Worm (Caenorhabditis elegans) whole organism, L2 larva: ENCODE data around the gene F30H5.3.

ENCODE experiments used
- C34F6.9 ChIP-seq: fragments of 150-350 bp; optimal IDR thresholded peaks from 2 replicates; lab custom pipeline; 2014; ENCODE audit warnings: missing biosample characterization, missing genetic modification characterization
- aly-2 ChIP-seq: fragments of 150-350 bp; optimal IDR thresholded peaks from 2 replicates; lab custom pipeline; 2014; ENCODE audit warnings: missing biosample characterization, missing genetic modification characterization
- ceh-82 ChIP-seq: fragments of 150-350 bp; optimal IDR thresholded peaks from 2 replicates; lab custom pipeline; 2014; ENCODE audit warnings: missing biosample characterization, missing genetic modification characterization
- dmd-4 ChIP-seq: sonication (generic microtip); optimal IDR thresholded peaks from 2 replicates; lab custom pipeline; 2017; ENCODE audit warnings: missing biosample characterization, missing genetic modification characterization
- elt-3 ChIP-seq: sonication (generic microtip); optimal IDR thresholded peaks from 2 replicates; lab custom pipeline; 2017; ENCODE audit warnings: missing biosample characterization, missing genetic modification characterization
- fos-1 ChIP-seq: fragments of 150-350 bp; optimal IDR thresholded peaks from 2 replicates; lab custom pipeline; 2014; ENCODE audit warnings: missing biosample characterization, missing genetic modification characterization
- lin-11 ChIP-seq: fragments of 150-350 bp; sonication (generic microtip); optimal IDR thresholded peaks from 2 replicates; lab custom pipeline; 2014; ENCODE audit warnings: missing biosample characterization, missing genetic modification characterization, inconsistent platforms, mixed read lengths
- lsy-2 ChIP-seq, 2 experiments: fragments of 150-350 bp in 1 of 2; sonication (generic microtip) in 1 of 2; optimal IDR thresholded peaks; 2 replicates each; lab custom pipeline; 2014 to 2017; ENCODE audit warnings: missing biosample characterization in 2 of 2, missing genetic modification characterization in 2 of 2
- mdl-1 ChIP-seq, 2 experiments: fragments of 150-350 bp in 1 of 2; sonication (generic microtip) in 1 of 2; optimal IDR thresholded peaks; 2 replicates each; lab custom pipeline; 2017; ENCODE audit warnings: missing biosample characterization in 2 of 2, missing genetic modification characterization in 2 of 2
- snpc-4 ChIP-seq: fragments of 150-350 bp; optimal IDR thresholded peaks from 2 replicates; lab custom pipeline; 2014; ENCODE audit warnings: missing biosample characterization, missing genetic modification characterization
- unc-62 ChIP-seq: fragments of 150-350 bp; optimal IDR thresholded peaks from 2 replicates; lab custom pipeline; 2014; ENCODE audit warnings: missing biosample characterization, missing genetic modification reagents, missing genetic modification characterization
- ztf-11 ChIP-seq: sonication (generic microtip); optimal IDR thresholded peaks from 2 replicates; lab custom pipeline; 2017; ENCODE audit warnings: missing biosample characterization, missing genetic modification characterization
- ztf-4 ChIP-seq: fragments of 150-350 bp; optimal IDR thresholded peaks from 2 replicates; lab custom pipeline; 2014; ENCODE audit warnings: missing biosample characterization, missing genetic modification characterization

DNA sequence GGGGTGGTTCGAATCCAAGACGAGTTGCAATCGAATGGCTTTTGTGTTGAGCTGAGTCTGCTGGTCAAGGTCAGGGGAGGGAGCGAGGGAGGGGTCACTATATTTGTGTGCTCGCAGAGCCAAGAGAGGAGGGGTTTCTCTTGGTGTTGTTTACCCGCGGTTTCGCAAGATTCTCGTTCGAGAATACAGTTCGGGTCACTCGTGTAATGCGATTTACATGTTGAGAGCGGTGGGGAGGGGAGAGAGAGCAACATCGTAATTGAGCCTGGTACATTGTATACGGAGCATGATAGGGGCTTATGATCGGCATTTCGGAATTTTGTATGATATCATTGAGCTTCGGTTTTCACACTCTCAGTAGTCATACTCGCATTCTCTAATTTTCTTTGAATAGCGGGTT is at the start of gene F30H5.3:
- TF ChIP-seq lsy-2 (tag; optimal IDR thresholded peaks at IDR 0.05; lab: Kevin White, UChicago), result no peak
- TF ChIP-seq ceh-82, result no peak
- TF ChIP-seq C34F6.9, result no peak
- no peak for TF ChIP-seq unc-62
- TF ChIP-seq dmd-4, result no peak
- no peak for TF ChIP-seq snpc-4 (tag; lab: Kevin White, UChicago)
- TF ChIP-seq mdl-1 (tag; optimal IDR thresholded peaks at IDR 0.05; lab: Kevin White, UChicago), result no peak
- TF ChIP-seq lin-11 (tag; lab: Kevin White, UChicago), result no peak
- no peak for TF ChIP-seq fos-1 (tag; lab: Kevin White, UChicago)
- no peak for TF ChIP-seq aly-2 (tag; lab: Kevin White, UChicago)
- TF ChIP-seq elt-3 (tag; lab: Kevin White, UChicago), result no peak
- TF ChIP-seq ztf-4 (tag; lab: Kevin White, UChicago), result no peak
- no peak for TF ChIP-seq ztf-11 (tag; lab: Kevin White, UChicago)
